Worm (Caenorhabditis elegans): ENCODE results near the gene gakh-1.

Gene gakh-1

DNA sequence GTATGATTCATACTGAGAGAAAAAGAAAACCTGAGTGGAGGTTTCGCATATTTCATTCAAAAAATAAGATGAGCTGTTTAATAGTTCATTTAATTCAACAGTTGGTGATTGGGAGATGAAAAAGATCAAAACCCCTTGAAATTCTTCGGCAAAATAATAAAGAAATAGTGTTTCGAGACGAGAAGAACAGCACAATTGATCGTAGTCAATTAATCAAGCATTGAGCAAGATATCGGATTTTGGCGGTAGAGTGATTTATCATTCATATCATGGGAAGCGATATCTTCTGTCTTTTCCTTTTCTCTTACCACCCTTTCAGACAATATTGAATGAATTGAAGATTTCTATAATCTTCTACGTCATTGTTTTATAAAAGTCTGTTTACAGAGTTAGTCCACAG lies 35.6 kb upstream of the gakh-1 start (continued):
- no peak for TF ChIP-seq mdl-1 (tag; optimal IDR thresholded peaks at IDR 0.05)
- no peak for TF ChIP-seq snu-23 (GFP tag; optimal IDR thresholded peaks at IDR 0.05)
- TF ChIP-seq ceh-82 (tag; optimal IDR thresholded peaks at IDR 0.05), result no peak
- TF ChIP-seq ceh-90 (tag; optimal IDR thresholded peaks at IDR 0.05), result no peak
- TF ChIP-seq rnt-1 (tag; optimal IDR thresholded peaks at IDR 0.05), result peak; percentile 40
- TF ChIP-seq ama-1 (optimal IDR thresholded peaks at IDR 0.05), result no peak
- TF ChIP-seq hlh-17 (GFP tag; optimal IDR thresholded peaks at IDR 0.05; ENCODE audit: borderline replicate concordance), result no peak

ce11 chrX:5753141-5753540 lies 29.2 kb upstream of the gakh-1 start:
- no peak for TF ChIP-seq fos-1 (tag; optimal IDR thresholded peaks at IDR 0.05)
- no peak for TF ChIP-seq nhr-76 (tag; optimal IDR thresholded peaks at IDR 0.05)
- no peak for TF ChIP-seq sptf-1 (tag; optimal IDR thresholded peaks at IDR 0.05)
- peak; percentile 23 for TF ChIP-seq snpc-4 (tag; optimal IDR thresholded peaks at IDR 0.05)
- TF ChIP-seq hpl-2 (GFP tag; optimal IDR thresholded peaks at IDR 0.05), result no peak
- TF ChIP-seq nhr-47 (tag; optimal IDR thresholded peaks at IDR 0.05), result no peak

DNA sequence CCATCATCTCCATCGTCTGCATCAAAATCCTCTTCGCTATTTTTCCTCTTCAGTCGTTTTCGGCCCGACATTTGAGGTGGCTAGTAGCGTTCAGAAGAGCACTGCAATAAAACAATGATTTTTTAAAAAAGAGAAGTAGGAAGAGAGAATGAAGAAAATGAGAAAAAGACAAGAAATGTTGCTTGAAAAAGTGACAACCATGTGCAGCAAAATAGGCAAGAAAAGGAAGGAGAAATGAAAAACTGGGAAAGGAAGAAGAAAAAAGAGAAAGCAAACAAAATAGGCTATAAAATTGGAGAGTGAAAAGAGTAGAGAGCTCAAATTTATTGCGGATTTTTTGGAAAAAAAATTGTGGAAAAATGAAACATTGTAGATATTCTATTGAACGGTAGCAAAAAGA lies 19.0 kb upstream of the gakh-1 start, which contains the start of gene tag-294:
TSS of gene tag-294 (minus strand) at position 101 of the 400 bp plus-strand sequence.
- TF ChIP-seq lin-35 (GFP tag; optimal IDR thresholded peaks at IDR 0.05) (no peak), mdl-1 (tag; optimal IDR thresholded peaks at IDR 0.05) (no peak), snpc-4 (tag; optimal IDR thresholded peaks at IDR 0.05) (no peak), tbx-2 (tag; optimal IDR thresholded peaks at IDR 0.05) (no peak), hlh-4 (tag; optimal IDR thresholded peaks at IDR 0.05) (no peak), lin-14 (GFP tag; optimal IDR thresholded peaks at IDR 0.05) (peak; percentile 6), ztf-4 (tag; optimal IDR thresholded peaks at IDR 0.05) (no peak), hpl-2 (GFP tag; optimal IDR thresholded peaks at IDR 0.05) (no peak)

ce11 chrX:5763904-5764303 lies 18.4 kb upstream of the gakh-1 start:
- TF ChIP-seq isw-1 (GFP tag; IDR thresholded peaks at IDR 0.05) (no peak), aly-2 (tag; optimal IDR thresholded peaks at IDR 0.05) (no peak), lsy-2 (tag; optimal IDR thresholded peaks at IDR 0.05) (peak; percentile 39 to 75), nhr-47 (tag; optimal IDR thresholded peaks at IDR 0.05) (peak; percentile 45), ets-5 (GFP tag; IDR thresholded peaks at IDR 0.05) (no peak), ztf-11 (tag; optimal IDR thresholded peaks at IDR 0.05) (peak in 1 of 2 experiments; percentile 17), grh-1 (GFP tag; IDR thresholded peaks at IDR 0.05) (peak; percentile 30; the same call in 1 of the 2 replicates), nhr-19 (GFP tag; conservative IDR thresholded peaks at IDR 0.05) (peak; percentile 51), vab-15 (tag; optimal IDR thresholded peaks at IDR 0.05) (peak; percentile 9), xbp-1 (tag; optimal IDR thresholded peaks at IDR 0.05) (peak; percentile 51), fkh-10 (GFP tag; optimal IDR thresholded peaks at IDR 0.05) (peak; percentile 4), ceh-90 (tag; optimal IDR thresholded peaks at IDR 0.05) (no peak), rnt-1 (tag; optimal IDR thresholded peaks at IDR 0.05) (peak; percentile 60), skn-1 (tag; optimal IDR thresholded peaks at IDR 0.05) (peak; percentile 53), lin-15B (tag; optimal IDR thresholded peaks at IDR 0.05) (peak; percentile 10), lin-13 (GFP tag; optimal IDR thresholded peaks at IDR 0.05) (peak; percentile 35), fkh-8 (tag; optimal IDR thresholded peaks at IDR 0.05) (peak; percentile 72), mdl-1 (tag; optimal IDR thresholded peaks at IDR 0.05) (peak in 1 of 2 experiments; percentile 63), lin-14 (GFP tag; optimal IDR thresholded peaks at IDR 0.05) (peak; percentile 93), mef-2 (tag; optimal IDR thresholded peaks at IDR 0.05) (no peak), efl-1 (optimal IDR thresholded peaks at IDR 0.05) (peak; percentile 28 to 47), efl-1 (GFP tag; optimal IDR thresholded peaks at IDR 0.05 in 1 of 2) (peak; percentile 24 to 93), blmp-1 (tag; optimal IDR thresholded peaks at IDR 0.05) (peak; percentile 68), mep-1 (tag; optimal IDR thresholded peaks at IDR 0.05) (peak; percentile 32), unc-86 (tag; optimal IDR thresholded peaks at IDR 0.05) (peak; percentile 18), dpl-1 (GFP tag; optimal IDR thresholded peaks at IDR 0.05) (peak; percentile 25 to 66 (median 44)), C16A3.4 (tag; optimal IDR thresholded peaks at IDR 0.05) (peak; percentile 30), unc-62 (GFP tag; optimal IDR thresholded peaks at IDR 0.05) (no peak), dsc-1 (tag; optimal IDR thresholded peaks at IDR 0.05) (peak; percentile 12), fos-1 (tag; optimal IDR thresholded peaks at IDR 0.05) (peak; percentile 15), snpc-4 (tag; optimal IDR thresholded peaks at IDR 0.05) (peak; percentile 29), swsn-7 (tag; optimal IDR thresholded peaks at IDR 0.05) (peak; percentile 55), F16B12.6 (tag; optimal IDR thresholded peaks at IDR 0.05) (no peak), tbx-2 (tag; optimal IDR thresholded peaks at IDR 0.05) (peak; percentile 42), egl-27 (tag; optimal IDR thresholded peaks at IDR 0.05) (no peak), tlp-1 (tag; optimal IDR thresholded peaks at IDR 0.05) (no peak), irx-1 (tag; optimal IDR thresholded peaks at IDR 0.05) (no peak), lin-35 (GFP tag; optimal IDR thresholded peaks at IDR 0.05) (peak; percentile 65 to 79)

Data from whole organism, L1 larva.